Fruit fly (Drosophila melanogaster) Kc167 (cell line): ENCODE measurements around the gene pie.

ENCODE experiments used
- Myc ChIP-seq: fragments of >200 bp; optimal IDR thresholded peaks from 2 replicates; lab custom pipeline; 2017; ENCODE audit warnings: missing external identifiers
- Sin3A ChIP-seq: fragments of >200 bp; optimal IDR thresholded peaks from 2 replicates; lab custom pipeline; 2018; ENCODE audit warnings: missing external identifiers
- h ChIP-seq: fragments of >200 bp; optimal IDR thresholded peaks from 3 replicates; lab custom pipeline; 2018; ENCODE audit warnings: missing external identifiers
- insv ChIP-seq: fragments of >200 bp; optimal IDR thresholded peaks from 3 replicates; lab custom pipeline; 2018; ENCODE audit warnings: missing external identifiers
- psq ChIP-seq: fragments of >200 bp; optimal IDR thresholded peaks from 2 replicates; lab custom pipeline; 2017; ENCODE audit warnings: missing external identifiers
- ttk ChIP-seq: sonication (Bioruptor generic); optimal IDR thresholded peaks from 2 replicates; lab custom pipeline; 2017; ENCODE audit warnings: missing external identifiers

Gene pie

DNA sequence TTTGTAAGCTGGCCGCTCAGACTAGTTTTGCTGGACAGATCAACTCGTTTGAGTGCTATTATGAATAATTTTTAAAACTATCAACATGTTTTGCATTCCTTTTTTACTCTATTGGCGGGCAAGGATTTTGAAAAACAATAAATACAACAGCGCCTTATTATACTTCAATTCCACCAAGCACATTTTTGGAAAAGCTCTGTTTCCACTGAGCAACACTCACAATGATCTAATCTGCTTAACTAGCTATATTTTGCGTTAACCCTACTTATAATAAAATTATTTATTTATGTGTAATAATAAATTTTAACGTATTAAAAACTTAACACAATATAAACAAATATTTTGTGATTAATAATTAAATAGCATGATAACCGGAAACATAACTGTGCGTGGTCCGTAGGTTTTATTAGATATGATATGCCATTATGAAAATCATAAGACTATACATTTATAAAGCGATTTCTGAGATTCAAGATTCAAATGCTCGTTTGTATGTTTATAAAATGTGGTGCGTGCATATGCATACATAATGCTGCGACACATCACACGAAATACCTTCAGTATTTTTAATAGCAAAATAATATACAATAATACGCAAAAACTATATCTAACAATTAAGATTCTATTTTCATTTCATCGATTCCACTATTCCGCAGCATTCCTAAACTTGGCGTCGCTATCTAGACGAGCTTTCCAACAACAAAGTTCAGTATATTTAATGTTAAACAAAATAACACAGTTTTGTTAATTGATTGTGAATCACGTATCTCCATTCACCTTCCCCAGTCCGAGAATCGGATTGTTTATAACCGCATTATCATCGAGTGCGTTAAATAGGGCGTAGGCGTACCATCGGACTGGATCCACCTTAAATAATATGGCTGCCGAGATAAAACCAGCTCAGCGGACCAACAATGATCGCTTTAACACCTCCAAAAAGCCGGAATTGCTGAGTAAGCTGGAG, at the start of gene pie, which contains the start of gene Wdfy2:
pie (minus strand) TSS at position 138 of the 964 bp plus-strand sequence.
Wdfy2 (plus strand) TSS at position 649 of the 964 bp plus-strand sequence.
- TF ChIP-seq Sin3A (lab: Kevin White, UChicago) (no peak), ttk (no peak), psq (lab: Kevin White, UChicago) (no peak)

DNA sequence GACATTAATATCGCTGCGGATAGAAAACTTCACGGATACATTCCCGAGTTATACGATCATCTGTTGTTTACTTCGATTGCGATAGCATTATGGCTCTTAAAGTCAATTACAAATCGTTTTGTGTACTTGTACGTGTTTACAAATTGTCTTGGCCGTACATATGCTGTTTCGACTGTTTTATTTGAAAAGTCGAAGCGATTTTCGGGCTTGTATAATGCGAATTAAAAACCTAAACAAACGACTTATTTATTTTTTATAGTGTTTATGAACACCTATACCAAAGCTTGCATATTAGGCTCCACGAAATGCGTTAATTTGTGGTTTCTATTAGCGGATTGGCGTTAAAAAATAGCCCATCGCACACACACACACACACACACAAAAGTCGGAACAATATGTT, 49.7 kb upstream of the pie start:
- TF ChIP-seq ttk (no peak), insv (lab: Kevin White, UChicago) (no peak), Sin3A (lab: Kevin White, UChicago) (no peak), h (lab: Kevin White, UChicago) (no peak), Myc (no peak), psq (lab: Kevin White, UChicago) (no peak)

DNA sequence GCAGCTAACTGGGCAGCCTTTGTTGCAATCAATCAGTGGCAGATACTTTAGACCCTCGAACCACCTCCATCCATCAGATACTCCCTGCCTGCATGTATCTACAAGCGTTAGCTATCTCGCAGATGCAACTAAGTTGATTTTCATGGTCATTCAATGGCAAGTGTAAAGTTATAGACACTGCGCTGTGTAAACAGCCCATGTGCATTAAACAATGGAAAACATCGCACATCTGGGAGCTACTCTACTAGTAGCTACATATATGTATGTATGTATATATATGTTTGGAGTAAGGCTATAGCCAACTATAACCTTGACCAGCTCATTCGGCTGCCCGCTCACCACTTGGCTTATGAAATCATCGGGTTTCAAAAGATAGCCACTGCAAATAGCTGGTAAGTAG, 47.6 kb upstream of the pie start:
- TF ChIP-seq h (lab: Kevin White, UChicago) (no peak), psq (lab: Kevin White, UChicago) (no peak), Myc (no peak), ttk (no peak)

DNA sequence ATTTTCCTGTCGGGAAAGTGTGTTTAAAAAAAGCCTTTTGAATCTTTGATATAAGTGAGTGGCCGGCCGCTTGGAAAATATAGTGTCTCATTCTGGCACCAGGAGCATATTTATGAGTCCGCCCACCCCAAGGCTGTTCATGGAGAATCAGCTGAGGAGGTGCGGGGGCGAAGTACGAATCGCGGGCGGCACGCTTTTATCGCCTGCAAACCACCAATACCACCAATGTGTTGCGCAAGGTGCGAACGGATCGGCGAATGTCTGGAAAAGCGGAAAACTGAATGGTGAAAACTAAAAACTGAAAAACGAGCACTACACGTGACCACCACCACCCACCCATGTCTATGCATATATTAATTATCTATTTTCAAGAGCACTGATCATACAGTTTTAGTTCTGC, 46.4 kb upstream of the pie start:
- TF ChIP-seq Myc (no peak), Sin3A (lab: Kevin White, UChicago) (no peak)

DNA sequence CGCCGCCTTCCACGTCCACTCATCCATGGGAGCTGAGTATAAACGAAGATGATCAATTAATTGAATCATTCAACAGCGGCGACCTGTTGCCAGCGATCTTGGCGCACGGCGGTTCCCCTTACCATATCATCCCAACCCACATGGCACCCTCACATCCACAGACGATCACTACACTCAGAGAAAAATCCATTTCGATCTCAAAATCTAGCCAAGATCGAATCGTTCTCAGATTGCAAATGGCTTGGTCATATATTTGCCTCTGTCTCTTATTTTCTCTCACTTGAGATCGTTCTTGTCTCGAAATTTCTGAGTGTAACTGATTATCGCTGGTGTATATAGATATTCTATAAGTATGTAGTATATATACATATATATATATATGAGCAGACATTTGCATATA, 45.8 kb upstream of the pie start:
- TF ChIP-seq insv (lab: Kevin White, UChicago) (no peak), Sin3A (lab: Kevin White, UChicago) (no peak), h (lab: Kevin White, UChicago) (no peak), ttk (no peak), psq (lab: Kevin White, UChicago) (no peak), Myc (no peak)

DNA sequence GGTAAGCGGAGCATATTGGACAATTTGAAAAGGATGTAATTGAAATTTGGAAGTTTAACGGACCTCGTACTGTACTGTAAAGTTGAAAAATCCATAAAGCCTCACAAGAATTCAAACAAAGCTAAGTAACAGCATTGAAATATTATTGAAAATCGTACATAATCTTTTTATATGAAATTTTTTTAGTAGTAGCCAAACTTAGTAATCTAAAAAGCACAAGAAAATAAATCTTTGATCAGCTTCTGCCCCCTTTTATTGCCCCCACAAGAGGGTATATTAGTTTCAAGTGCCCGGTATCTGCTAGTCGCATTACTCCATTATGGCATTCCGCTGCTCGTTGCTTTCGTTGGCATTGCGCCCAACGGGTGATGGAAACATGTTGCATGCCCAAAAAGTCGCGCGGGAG, 44.3 kb upstream of the pie start:
- TF ChIP-seq Sin3A (lab: Kevin White, UChicago), result no peak
- TF ChIP-seq ttk, result no peak
- TF ChIP-seq h (lab: Kevin White, UChicago), result no peak

DNA sequence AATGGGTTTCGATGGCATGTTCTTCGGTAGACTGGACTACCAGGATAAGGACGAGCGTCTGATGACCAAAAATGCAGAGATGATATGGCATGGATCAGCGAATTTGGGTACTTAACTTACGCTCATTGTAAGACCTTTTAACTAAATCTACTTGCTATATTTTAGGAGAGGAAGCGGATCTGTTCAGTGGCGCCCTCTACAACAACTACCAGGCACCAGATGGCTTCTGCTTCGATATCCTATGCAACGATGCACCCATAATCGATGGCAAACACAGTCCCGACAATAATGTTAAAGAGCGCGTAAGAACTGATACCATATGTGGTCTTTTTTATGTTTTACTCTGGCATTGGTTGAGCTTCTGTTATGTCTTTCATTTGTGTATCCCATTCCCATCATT, 36.4 kb upstream of the pie start:
- TF ChIP-seq ttk, result no peak
- TF ChIP-seq h (lab: Kevin White, UChicago), result no peak
- no peak for TF ChIP-seq insv (lab: Kevin White, UChicago)
- no peak for TF ChIP-seq psq (lab: Kevin White, UChicago)
- TF ChIP-seq Myc, result no peak
- no peak for TF ChIP-seq Sin3A (lab: Kevin White, UChicago)

DNA sequence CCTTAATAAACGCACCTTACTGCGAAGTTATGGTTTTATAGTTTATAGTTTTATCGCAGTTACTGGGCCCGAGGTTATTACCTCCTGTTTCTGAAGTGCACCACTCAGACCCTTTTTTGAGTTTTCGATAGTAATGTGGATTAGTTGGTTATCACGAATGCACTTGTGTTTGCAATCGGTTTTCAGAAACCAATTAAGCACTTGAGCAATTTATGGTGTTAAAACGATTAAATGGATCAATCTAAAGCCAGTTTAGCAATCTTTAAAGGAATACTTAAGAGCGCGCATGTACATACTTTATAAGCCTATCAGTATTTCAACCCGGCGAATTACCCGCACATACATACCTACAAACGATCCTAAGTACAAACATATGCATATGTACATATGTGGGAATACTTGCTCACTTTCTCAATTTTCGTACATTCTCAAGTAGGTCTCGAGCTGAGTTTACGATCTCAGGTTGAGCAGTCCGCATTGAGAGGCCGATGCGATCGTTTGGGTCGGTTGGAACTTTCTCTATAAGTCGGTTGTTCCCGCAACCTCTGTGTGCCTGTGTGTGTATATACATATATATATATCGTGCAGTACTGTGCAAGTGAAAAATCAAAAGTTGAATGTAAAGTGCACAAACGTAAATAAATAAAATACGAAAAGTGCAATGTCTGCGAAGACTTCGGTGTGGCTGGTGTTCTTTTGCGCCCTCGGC, 34.8 kb upstream of the pie start, which contains the start of the genes LManI and LManII:
LManI (minus strand) TSS at position 51 of the 709 bp plus-strand sequence.
LManII (plus strand) TSS at position 468 of the 709 bp plus-strand sequence.
- no peak for TF ChIP-seq h (lab: Kevin White, UChicago)
- no peak for TF ChIP-seq Myc
- no peak for TF ChIP-seq psq (lab: Kevin White, UChicago)
- TF ChIP-seq ttk, result no peak
- no peak for TF ChIP-seq insv (lab: Kevin White, UChicago)
- no peak for TF ChIP-seq Sin3A (lab: Kevin White, UChicago)

DNA sequence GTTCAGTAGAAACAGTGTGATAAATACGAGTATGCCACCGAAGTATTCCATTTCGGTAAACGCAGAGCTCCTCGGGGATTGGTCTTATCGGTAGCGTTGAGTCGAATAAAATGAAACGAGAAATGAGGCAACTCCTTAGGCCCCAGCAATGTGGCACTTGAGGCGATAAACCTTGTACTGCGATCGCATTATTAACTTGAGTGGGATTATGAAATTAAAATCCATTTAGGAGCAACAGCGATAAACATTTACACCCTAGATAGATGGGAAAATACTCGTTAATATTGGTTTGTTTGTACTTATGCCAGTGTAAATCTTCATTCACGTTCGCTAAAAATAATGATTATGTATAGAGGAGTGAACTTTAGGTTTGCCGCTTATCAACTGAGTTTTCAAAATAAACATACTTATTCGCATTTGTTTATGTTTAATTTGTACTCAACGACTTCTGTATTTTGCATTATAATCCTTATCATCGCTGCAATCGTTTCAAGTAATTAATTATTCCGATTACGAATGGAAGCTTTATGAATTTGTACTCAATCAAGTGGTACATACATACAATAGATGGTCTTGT, 33.5 kb upstream of the pie start:
- TF ChIP-seq Sin3A (lab: Kevin White, UChicago) (no peak), insv (lab: Kevin White, UChicago) (no peak), Myc (no peak), h (lab: Kevin White, UChicago) (no peak), psq (lab: Kevin White, UChicago) (no peak), ttk (no peak)

DNA sequence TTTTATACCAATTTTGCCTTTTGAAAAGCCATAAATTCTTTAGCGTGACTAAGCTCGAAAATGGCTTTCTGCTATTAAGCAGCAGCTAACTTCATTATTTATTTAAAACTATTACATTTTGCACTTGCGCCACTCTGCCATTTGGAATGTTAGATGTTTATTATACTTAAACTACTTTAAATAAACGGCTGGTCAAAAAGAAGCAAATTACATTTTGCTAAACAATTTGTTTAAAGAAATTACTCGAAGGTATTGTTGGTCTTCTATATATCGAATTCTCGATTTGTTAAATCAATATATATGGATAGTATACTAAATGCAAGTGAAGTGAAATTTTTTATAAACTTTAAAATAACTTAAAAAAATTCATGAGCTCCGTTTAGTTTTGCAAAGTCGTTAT, 29.7 kb upstream of the pie start, which contains the start of gene ppk10:
ppk10 (minus strand) TSS at position 101 of the 400 bp plus-strand sequence.
- no peak for TF ChIP-seq ttk
- no peak for TF ChIP-seq Sin3A (lab: Kevin White, UChicago)
- TF ChIP-seq Myc, result no peak
- TF ChIP-seq h (lab: Kevin White, UChicago), result no peak
- no peak for TF ChIP-seq psq (lab: Kevin White, UChicago)
- TF ChIP-seq insv (lab: Kevin White, UChicago), result no peak

DNA sequence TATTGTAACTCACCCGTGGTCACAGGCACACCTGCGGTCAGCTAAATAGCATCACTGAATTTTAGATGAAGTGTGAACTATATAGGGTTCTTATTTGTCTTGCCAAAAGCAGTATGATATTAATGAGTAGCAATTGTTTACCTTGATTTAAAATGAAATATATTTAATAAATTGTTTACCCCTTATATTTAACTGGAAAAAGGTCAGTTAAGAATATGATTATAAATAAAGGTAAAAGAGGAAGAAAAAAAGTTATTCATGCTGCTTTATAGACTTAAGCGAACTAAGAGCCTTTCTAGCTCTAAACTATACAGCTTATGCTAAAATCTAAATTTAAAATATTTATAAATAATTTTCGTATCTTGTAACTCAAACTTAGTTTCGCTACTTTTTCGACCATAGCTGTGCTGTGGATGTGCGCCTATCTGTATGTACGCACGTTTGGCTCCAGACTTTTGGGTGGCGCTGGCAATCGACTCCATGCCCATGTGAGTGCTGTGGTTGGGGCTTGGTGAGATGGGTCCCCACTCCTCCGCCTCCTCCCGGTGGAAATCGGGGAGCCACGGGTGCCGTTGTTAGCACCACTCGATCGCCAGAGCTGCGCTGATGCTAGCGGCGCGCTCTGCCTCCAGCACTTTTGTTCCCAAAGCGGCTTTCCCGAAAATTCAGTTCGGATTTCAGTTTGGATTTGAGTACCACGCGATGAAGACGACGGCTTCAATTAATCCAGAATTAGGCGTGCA, 19.6 kb upstream of the pie start, which contains the start of gene loh:
loh (plus strand) TSS at position 487 of the 743 bp plus-strand sequence.
- TF ChIP-seq ttk, result no peak
- TF ChIP-seq h (lab: Kevin White, UChicago), result no peak
- no peak for TF ChIP-seq Myc
- no peak for TF ChIP-seq Sin3A (lab: Kevin White, UChicago)
- TF ChIP-seq insv (lab: Kevin White, UChicago), result no peak
- TF ChIP-seq psq (lab: Kevin White, UChicago), result no peak
